Fruit fly (Drosophila melanogaster): Measurements from ENCODE around the gene CG5122.
A peak's percentile ranks its signal among the peaks of the same experiment; 100 is the strongest.

The CG5122 gene

DNA sequence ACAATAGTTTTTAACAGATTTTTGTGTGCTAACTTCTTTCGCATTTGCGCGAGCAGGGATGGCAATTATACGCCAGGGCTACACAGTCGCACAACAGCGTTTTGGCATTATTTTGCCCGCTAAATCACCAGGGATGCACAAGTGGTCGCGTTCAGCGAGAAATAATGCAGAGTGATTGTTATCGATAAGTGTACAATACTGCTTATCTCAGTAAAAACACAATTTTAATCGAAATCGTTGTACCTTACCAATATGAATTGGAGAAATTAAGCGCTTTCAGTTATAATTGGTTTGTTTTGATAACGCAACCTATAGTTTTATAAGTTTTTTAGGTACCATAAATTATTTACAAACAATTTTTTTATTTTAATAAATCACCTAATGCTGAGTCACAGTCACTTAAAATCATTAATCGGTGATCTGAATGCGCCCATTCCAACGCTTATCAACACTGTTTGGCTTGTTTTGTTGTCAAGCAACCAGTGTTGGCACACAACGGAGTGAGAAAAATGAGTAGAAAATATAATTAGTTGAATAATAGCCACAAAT is 46.4 kb downstream of the CG5122 start, which contains the start of the genes Sfmbt and CG5439 (continued):
- peak; percentile 44; the same call in 1 of the 2 replicates for TF ChIP-seq cas (GFP tag; IDR thresholded peaks at IDR 0.05)
- peak; percentile 61 for TF ChIP-seq croc (GFP tag; conservative IDR thresholded peaks at IDR 0.05)
- TF ChIP-seq sim (GFP tag; IDR thresholded peaks at IDR 0.05): no peak
- TF ChIP-seq Oli (tag; optimal IDR thresholded peaks at IDR 0.05): no peak
- TF ChIP-seq NC2β (GFP tag; optimal IDR thresholded peaks at IDR 0.05): peak; percentile 57
- TF ChIP-seq gsb (GFP tag; IDR thresholded peaks at IDR 0.05): 0 out of 2 replicates have a peak, but pooled peaks have one; percentile 12
- no peak for TF ChIP-seq Fer3 (tag; optimal IDR thresholded peaks at IDR 0.05)
- peak; percentile 21 for TF ChIP-seq Nf-YB (GFP tag; optimal IDR thresholded peaks at IDR 0.05)
- no peak for TF ChIP-seq sens-2 (GFP tag; IDR thresholded peaks at IDR 0.05)
- 0 out of 2 replicates have a peak, but pooled peaks have one; percentile 50 for TF ChIP-seq chm (GFP tag; IDR thresholded peaks at IDR 0.05)
- TF ChIP-seq Abd-B (GFP tag; optimal IDR thresholded peaks at IDR 0.05): no peak
- peak; percentile 82 for TF ChIP-seq pnt (GFP tag; optimal IDR thresholded peaks at IDR 0.05)
- peak; percentile 22; the same call in 1 of the 2 replicates for TF ChIP-seq GATAe (GFP tag; conservative IDR thresholded peaks at IDR 0.05)
- TF ChIP-seq NFAT (GFP tag; IDR thresholded peaks at IDR 0.05): peak; percentile 73
- TF ChIP-seq gsb-n (tag; optimal IDR thresholded peaks at IDR 0.05): no peak
- TF ChIP-seq prd (optimal IDR thresholded peaks at IDR 0.05): no peak
- peak; percentile 80 for TF ChIP-seq prd (GFP tag; IDR thresholded peaks at IDR 0.05)
- no peak for TF ChIP-seq org-1 (GFP tag; optimal IDR thresholded peaks at IDR 0.05)
- TF ChIP-seq dan (GFP tag; IDR thresholded peaks at IDR 0.05): no peak
- peak; percentile 42; the same call in 1 of the 2 replicates for TF ChIP-seq onecut (GFP tag; IDR thresholded peaks at IDR 0.05)
- no peak for TF ChIP-seq Deaf1 (tag; optimal IDR thresholded peaks at IDR 0.05)
- TF ChIP-seq HLH3B (GFP tag; IDR thresholded peaks at IDR 0.05): no peak; the same call in 1 of the 2 replicates
- TF ChIP-seq dimm (GFP tag; IDR thresholded peaks at IDR 0.05): peak; percentile 17; the same call in 1 of the 2 replicates
- peak; percentile 73 for TF ChIP-seq slp2 (GFP tag; optimal IDR thresholded peaks at IDR 0.05)
- no peak for TF ChIP-seq CG1233 (GFP tag; optimal IDR thresholded peaks at IDR 0.05)
- peak; percentile 75 for TF ChIP-seq tx (GFP tag; optimal IDR thresholded peaks at IDR 0.05)
- TF ChIP-seq sima (GFP tag; optimal IDR thresholded peaks at IDR 0.05): no peak
- peak; percentile 78 for TF ChIP-seq CG12942 (GFP tag; optimal IDR thresholded peaks at IDR 0.05)
- TF ChIP-seq dysf (GFP tag; IDR thresholded peaks at IDR 0.05): peak; percentile 74
- no peak for TF ChIP-seq sd (tag; optimal IDR thresholded peaks at IDR 0.05)
- TF ChIP-seq CG10462 (GFP tag; optimal IDR thresholded peaks at IDR 0.05): peak; percentile 46
- TF ChIP-seq ATbp (GFP tag; optimal IDR thresholded peaks at IDR 0.05): no peak
- TF ChIP-seq crol (GFP tag; IDR thresholded peaks at IDR 0.05): no peak
- TF ChIP-seq BtbVII (GFP tag; optimal IDR thresholded peaks at IDR 0.05): peak; percentile 9
- TF ChIP-seq chinmo (GFP tag; IDR thresholded peaks at IDR 0.05; ENCODE audit: partially characterized antibody): no peak
- peak; percentile 75 for TF ChIP-seq ems (GFP tag; optimal IDR thresholded peaks at IDR 0.05)
- TF ChIP-seq CG1602 (GFP tag; optimal IDR thresholded peaks at IDR 0.05): peak; percentile 83
- peak; percentile 52 for TF ChIP-seq CG32772 (GFP tag; IDR thresholded peaks at IDR 0.05)
- no peak for TF ChIP-seq otp (GFP tag; IDR thresholded peaks at IDR 0.05)
- no peak for TF ChIP-seq so (GFP tag; IDR thresholded peaks at IDR 0.05)
- peak; percentile 54 for TF ChIP-seq ab (GFP tag; optimal IDR thresholded peaks at IDR 0.05)
- peak; percentile 80 for TF ChIP-seq CG8924 (tag; optimal IDR thresholded peaks at IDR 0.05)
- peak; percentile 66; the same call in 2 of the 3 replicates for TF ChIP-seq Opbp (GFP tag; IDR thresholded peaks at IDR 0.05; ENCODE audit: partially characterized antibody)
- TF ChIP-seq CG13775 (GFP tag; optimal IDR thresholded peaks at IDR 0.05): peak; percentile 88
- peak; percentile 75 for TF ChIP-seq lmd (GFP tag; IDR thresholded peaks at IDR 0.05)
- peak; percentile 56; the same call in 1 of the 3 replicates for TF ChIP-seq CG7357 (GFP tag; IDR thresholded peaks at IDR 0.05)
- TF ChIP-seq CG15479 (GFP tag; optimal IDR thresholded peaks at IDR 0.05): peak; percentile 97
- TF ChIP-seq Rx (GFP tag; IDR thresholded peaks at IDR 0.05): no peak; the same call in 1 of the 2 replicates
- TF ChIP-seq pho (GFP tag; optimal IDR thresholded peaks at IDR 0.05): peak; percentile 88
- TF ChIP-seq CG4730 (GFP tag; IDR thresholded peaks at IDR 0.05): no peak
- TF ChIP-seq cad (GFP tag; optimal IDR thresholded peaks at IDR 0.05): no peak
- no peak for TF ChIP-seq CG4282 (GFP tag; optimal IDR thresholded peaks at IDR 0.05)
